Fruit fly (Drosophila melanogaster) whole organism, embryonic: ENCODE measurements around the gene CG11672.

Experiments used
- Antp ChIP-seq: fragments of 200-800 bp; sonication (Bioruptor generic); optimal IDR thresholded peaks from 3 replicates; lab custom pipeline; 2016; ENCODE audit warnings: missing biosample characterization, missing genetic modification characterization
- Bteb2 ChIP-seq: fragments of 200-800 bp; sonication (Bioruptor generic); optimal IDR thresholded peaks from 2 replicates; lab custom pipeline; 2016; ENCODE audit warnings: missing biosample characterization, missing genetic modification characterization
- CG1024 ChIP-seq: fragments of 200-800 bp; sonication (Bioruptor generic); IDR thresholded peaks from 2 replicates; pipeline ENCODE4 v1.3.6; 2022; ENCODE audit warnings: missing biosample characterization, missing genetic modification characterization
- CG10267 ChIP-seq: fragments of 200-800 bp; sonication (Bioruptor generic); optimal IDR thresholded peaks from 2 replicates; lab custom pipeline; 2018; ENCODE audit warnings: missing biosample characterization, mild to moderate bottlenecking, missing genetic modification characterization, moderate library complexity
- CG10431 ChIP-seq: fragments of 200-800 bp; sonication (Bioruptor generic); optimal IDR thresholded peaks from 3 replicates; lab custom pipeline; 2018; ENCODE audit warnings: missing biosample characterization, mild to moderate bottlenecking, missing genetic modification characterization
- CG10543 ChIP-seq: fragments of 200-800 bp; sonication (Bioruptor generic); optimal IDR thresholded peaks from 3 replicates; lab custom pipeline; 2017; ENCODE audit warnings: missing biosample characterization, mild to moderate bottlenecking, missing genetic modification characterization, moderate library complexity
- CG11093 ChIP-seq: fragments of 200-800 bp; sonication (Bioruptor generic); IDR thresholded peaks from 3 replicates; pipeline ENCODE4 v1.3.6; 2022; ENCODE audit warnings: missing biosample characterization, missing genetic modification characterization
- CG12219 ChIP-seq: fragments of 200-800 bp; sonication (Bioruptor generic); optimal IDR thresholded peaks from 3 replicates; lab custom pipeline; 2018; ENCODE audit warnings: missing biosample characterization, mild to moderate bottlenecking, missing genetic modification characterization
- CG12236 ChIP-seq: fragments of 200-800 bp; sonication (Bioruptor generic); optimal IDR thresholded peaks from 2 replicates; lab custom pipeline; 2016; ENCODE audit warnings: missing biosample characterization, missing genetic modification characterization
- CG12299 ChIP-seq: fragments of 200-800 bp; sonication (Bioruptor generic); optimal IDR thresholded peaks from 2 replicates; lab custom pipeline; 2018; ENCODE audit warnings: missing biosample characterization, mild to moderate bottlenecking, missing genetic modification characterization
- CG13287 ChIP-seq: fragments of 200-800 bp; sonication (Bioruptor generic); IDR thresholded peaks from 2 replicates; pipeline ENCODE4 v1.3.6; 2022; ENCODE audit warnings: missing biosample characterization, missing genetic modification characterization; ENCODE audit not compliant: partially characterized antibody
- CG15601 ChIP-seq: fragments of 200-800 bp; sonication (Bioruptor generic); optimal IDR thresholded peaks from 3 replicates; lab custom pipeline; 2019; ENCODE audit warnings: missing biosample characterization, mild to moderate bottlenecking, missing genetic modification characterization, moderate library complexity
- CG17361 ChIP-seq: fragments of 200-800 bp; sonication (Bioruptor generic); IDR thresholded peaks from 3 replicates; pipeline ENCODE4 v1.3.6; 2022; ENCODE audit warnings: missing biosample characterization, missing genetic modification characterization
- CG17612 ChIP-seq: fragments of 200-800 bp; sonication (Bioruptor generic); IDR thresholded peaks from 2 replicates; pipeline ENCODE4 v1.3.6; 2022; ENCODE audit warnings: missing biosample characterization, missing genetic modification characterization
- CG17829 ChIP-seq: fragments of 200-800 bp; optimal IDR thresholded peaks from 2 replicates; lab custom pipeline; 2019; ENCODE audit warnings: missing biosample characterization, mild to moderate bottlenecking, missing genetic modification characterization, moderate library complexity
- CG17912 ChIP-seq: fragments of 200-800 bp; sonication (Bioruptor generic); optimal IDR thresholded peaks from 2 replicates; lab custom pipeline; 2018; ENCODE audit warnings: missing biosample characterization, mild to moderate bottlenecking, missing genetic modification characterization
- CG18011 ChIP-seq: fragments of 200-800 bp; sonication (Bioruptor generic); optimal IDR thresholded peaks from 2 replicates; lab custom pipeline; 2017; ENCODE audit warnings: missing biosample characterization, missing genetic modification characterization, mild to moderate bottlenecking, moderate library complexity, missing genotype
- CG1832 ChIP-seq: fragments of 200-800 bp; sonication (Bioruptor generic); optimal IDR thresholded peaks from 2 replicates; lab custom pipeline; 2017; ENCODE audit warnings: missing biosample characterization, mild to moderate bottlenecking, missing genetic modification characterization, inconsistent platforms
- CG2712 ChIP-seq: fragments of 200-800 bp; optimal IDR thresholded peaks from 3 replicates; lab custom pipeline; 2019; ENCODE audit warnings: missing biosample characterization, mild to moderate bottlenecking, missing genetic modification characterization, moderate library complexity
- CG30403 ChIP-seq: fragments of 200-800 bp; sonication (Bioruptor generic); optimal IDR thresholded peaks from 3 replicates; lab custom pipeline; 2016; ENCODE audit warnings: missing biosample characterization, missing genetic modification characterization
- CG3065 ChIP-seq: fragments of 200-800 bp; sonication (Bioruptor generic); optimal IDR thresholded peaks from 2 replicates; lab custom pipeline; 2016; ENCODE audit warnings: missing biosample characterization, missing genetic modification characterization
- CG33213 ChIP-seq: fragments of 200-800 bp; sonication (Bioruptor generic); optimal IDR thresholded peaks from 3 replicates; lab custom pipeline; 2016; ENCODE audit warnings: missing biosample characterization, missing genetic modification characterization
- CG3838 ChIP-seq: fragments of 200-800 bp; sonication (Bioruptor generic); optimal IDR thresholded peaks from 3 replicates; lab custom pipeline; 2016; ENCODE audit warnings: missing biosample characterization, missing genetic modification characterization
- CG3847 ChIP-seq: fragments of 200-800 bp; sonication (Bioruptor generic); IDR thresholded peaks from 2 replicates; pipeline ENCODE4 v1.3.6; 2022; ENCODE audit warnings: missing biosample characterization, missing genetic modification characterization
- CG5245 ChIP-seq: fragments of 200-800 bp; sonication (Bioruptor generic); optimal IDR thresholded peaks from 3 replicates; lab custom pipeline; 2016; ENCODE audit warnings: missing biosample characterization, missing genetic modification characterization
- CG7839 ChIP-seq: fragments of 200-800 bp; sonication (Bioruptor generic); optimal IDR thresholded peaks from 3 replicates; lab custom pipeline; 2018; ENCODE audit warnings: missing biosample characterization, mild to moderate bottlenecking, missing genetic modification characterization, moderate library complexity
- CG9817 ChIP-seq: fragments of 200-800 bp; sonication (Bioruptor generic); optimal IDR thresholded peaks from 2 replicates; lab custom pipeline; 2018; ENCODE audit warnings: missing biosample characterization, mild to moderate bottlenecking, missing genetic modification characterization, moderate library complexity
- Dfd ChIP-seq, 2 experiments: fragments of >200 bp; optimal IDR thresholded peaks; 2 replicates each; lab custom pipeline; 2017; ENCODE audit warnings: missing biosample characterization in 2 of 2, missing genetic modification characterization in 2 of 2
- Doc2 ChIP-seq: fragments of 200-800 bp; sonication (Bioruptor generic); IDR thresholded peaks from 2 replicates; pipeline ENCODE4 v1.3.6; 2022; ENCODE audit warnings: missing biosample characterization, missing genetic modification characterization
- Drgx ChIP-seq: fragments of 200-800 bp; sonication (Bioruptor generic); IDR thresholded peaks from 2 replicates; pipeline ENCODE4 v1.3.6; 2022; ENCODE audit warnings: missing biosample characterization, missing genetic modification characterization
- Fer1 ChIP-seq: fragments of 200-800 bp; sonication (Bioruptor generic); optimal IDR thresholded peaks from 2 replicates; lab custom pipeline; 2017; ENCODE audit warnings: missing biosample characterization, mild to moderate bottlenecking, missing genetic modification characterization
- HLH3B ChIP-seq: fragments of 200-800 bp; sonication (Bioruptor generic); IDR thresholded peaks from 2 replicates; pipeline ENCODE4 v1.3.6; 2022; ENCODE audit warnings: missing biosample characterization, missing genetic modification characterization
- HmgD ChIP-seq: fragments of 200-800 bp; sonication (Bioruptor generic); optimal IDR thresholded peaks from 3 replicates; lab custom pipeline; 2016; ENCODE audit warnings: missing biosample characterization, missing genetic modification characterization
- Nf-YA ChIP-seq: fragments of 200-800 bp; sonication (Bioruptor generic); IDR thresholded peaks from 2 replicates; pipeline ENCODE4 v1.3.6; 2022; ENCODE audit warnings: missing biosample characterization, missing genetic modification characterization
- NfI ChIP-seq: fragments of 200-800 bp; sonication (Bioruptor generic); optimal IDR thresholded peaks from 3 replicates; lab custom pipeline; 2018; ENCODE audit warnings: missing biosample characterization, mild to moderate bottlenecking, missing genetic modification characterization, moderate library complexity
- Oli ChIP-seq: fragments of 200-800 bp; sonication (Bioruptor generic); optimal IDR thresholded peaks from 2 replicates; lab custom pipeline; 2018; ENCODE audit warnings: missing biosample characterization, mild to moderate bottlenecking, missing genetic modification characterization, moderate library complexity
- Rx ChIP-seq: fragments of 200-800 bp; sonication (Bioruptor generic); IDR thresholded peaks from 2 replicates; pipeline ENCODE4 v1.3.6; 2022; ENCODE audit warnings: missing biosample characterization, missing genetic modification characterization
- TFAM ChIP-seq: fragments of 200-800 bp; sonication (Bioruptor generic); optimal IDR thresholded peaks from 2 replicates; lab custom pipeline; 2017; ENCODE audit warnings: missing biosample characterization, missing genetic modification characterization, inconsistent platforms
- abd-A ChIP-seq: fragments of 200-800 bp; sonication (Bioruptor generic); optimal IDR thresholded peaks from 3 replicates; lab custom pipeline; 2019; ENCODE audit warnings: missing biosample characterization, mild to moderate bottlenecking, missing genetic modification characterization, moderate library complexity
- corto ChIP-seq: fragments of 200-800 bp; sonication (Bioruptor generic); optimal IDR thresholded peaks from 2 replicates; lab custom pipeline; 2016; ENCODE audit warnings: missing biosample characterization, mild to moderate bottlenecking, missing genetic modification characterization, moderate library complexity
- dimm ChIP-seq: fragments of 200-800 bp; sonication (Bioruptor generic); IDR thresholded peaks from 2 replicates; pipeline ENCODE4 v1.3.6; 2022; ENCODE audit warnings: missing biosample characterization, missing genetic modification characterization
- dpn ChIP-seq, 2 experiments: fragments of 200-800 bp; sonication (Bioruptor generic); optimal IDR thresholded peaks; 3 replicates each; lab custom pipeline; 2016; ENCODE audit warnings: missing biosample characterization in 2 of 2, missing genetic modification characterization in 2 of 2
- ewg ChIP-seq: fragments of 200-800 bp; sonication (Bioruptor generic); optimal IDR thresholded peaks from 3 replicates; lab custom pipeline; 2017; ENCODE audit warnings: mild to moderate bottlenecking, missing biosample characterization, missing genetic modification reagents, missing genetic modification characterization
- ftz-f1 ChIP-seq: fragments of 200-800 bp; sonication (Bioruptor generic); optimal IDR thresholded peaks from 2 replicates; lab custom pipeline; 2016; ENCODE audit warnings: missing biosample characterization, missing genetic modification characterization
- h ChIP-seq: fragments of >200 bp; optimal IDR thresholded peaks from 2 replicates; lab custom pipeline; 2017
- onecut ChIP-seq: fragments of 200-800 bp; sonication (Bioruptor generic); IDR thresholded peaks from 2 replicates; pipeline ENCODE4 v1.3.6; 2022; ENCODE audit warnings: missing biosample characterization, missing genetic modification characterization
- org-1 ChIP-seq: fragments of 200-800 bp; sonication (Bioruptor generic); optimal IDR thresholded peaks from 2 replicates; lab custom pipeline; 2017; ENCODE audit warnings: missing biosample characterization, missing genetic modification characterization
- sens ChIP-seq: fragments of 200-800 bp; sonication (Bioruptor generic); peaks from one replicate; lab custom pipeline; 2016; ENCODE audit warnings: missing biosample characterization, missing genetic modification characterization
- tio ChIP-seq: fragments of 200-800 bp; sonication (Bioruptor generic); optimal IDR thresholded peaks from 2 replicates; lab custom pipeline; 2017; ENCODE audit warnings: missing biosample characterization, missing genetic modification characterization, inconsistent platforms
- tll ChIP-seq, 2 experiments: fragments of 200-800 bp in 1 of 2; fragments of >200 bp in 1 of 2; sonication (Bioruptor generic) in 1 of 2; optimal IDR thresholded peaks; 2 replicates each; lab custom pipeline; 2017 to 2019; ENCODE audit warnings: missing biosample characterization in 2 of 2, missing genetic modification characterization in 2 of 2, mild to moderate bottlenecking in 1 of 2, moderate library complexity in 1 of 2
- tx ChIP-seq: fragments of 200-800 bp; sonication (Bioruptor generic); optimal IDR thresholded peaks from 2 replicates; lab custom pipeline; 2016; ENCODE audit warnings: missing biosample characterization, missing genetic modification characterization
- wdn ChIP-seq: fragments of 200-800 bp; sonication (Bioruptor generic); IDR thresholded peaks from 2 replicates; pipeline ENCODE4 v1.3.6; 2022; ENCODE audit warnings: missing biosample characterization, missing genetic modification characterization
- yki ChIP-seq: fragments of >200 bp; optimal IDR thresholded peaks from 3 replicates; lab custom pipeline; 2018

Gene CG11672

DNA sequence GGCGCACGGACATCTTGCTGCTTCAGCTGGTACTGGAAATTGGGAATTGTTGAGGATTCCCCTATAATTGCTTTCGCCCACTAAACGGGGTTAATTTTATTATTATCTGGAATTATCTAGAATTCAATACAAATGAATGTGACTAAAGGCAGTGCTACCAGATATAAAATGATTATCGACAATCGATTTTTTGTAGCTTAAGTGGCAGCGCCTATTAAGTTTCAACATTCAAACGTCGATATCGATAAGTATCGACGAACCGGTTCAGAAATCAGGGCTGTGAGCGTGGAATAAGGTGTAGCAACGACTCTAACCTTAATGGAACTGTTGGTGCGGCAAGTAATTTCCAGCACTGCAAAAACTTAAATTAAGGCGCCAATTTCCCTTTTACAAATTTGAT lies 14.7 kb upstream of the CG11672 start, which contains the start of gene Sgt1 (continued):
- TF ChIP-seq CG3065 (GFP tag; lab: Kevin White, UChicago) (no peak), CG7839 (tag; lab: Kevin White, UChicago) (peak; percentile 33), Dfd (GFP tag; optimal IDR thresholded peaks at IDR 0.05; lab: Kevin White, UChicago) (no peak), CG1832 (GFP tag; lab: Kevin White, UChicago) (no peak), dpn (GFP tag; optimal IDR thresholded peaks at IDR 0.05; lab: Kevin White, UChicago) (peak; percentile 34 to 68), CG17912 (GFP tag; lab: Kevin White, UChicago) (peak; percentile 30), CG10267 (tag; lab: Kevin White, UChicago) (peak; percentile 98), tx (GFP tag; lab: Kevin White, UChicago) (peak; percentile 31), CG17612 (no peak), Nf-YA (GFP tag; lab: Robert Waterston, UW) (no peak), Antp (GFP tag; lab: Kevin White, UChicago) (peak; percentile 65), Fer1 (peak; percentile 21), dimm (GFP tag; lab: Robert Waterston, UW) (no peak), CG12236 (no peak), CG10543 (GFP tag; lab: Kevin White, UChicago) (peak; percentile 19), CG17829 (tag; lab: Kevin White, UChicago) (peak; percentile 63), HLH3B (GFP tag; lab: Robert Waterston, UW) (no peak), corto (GFP tag; lab: Kevin White, UChicago) (no peak), CG1024 (GFP tag; lab: Robert Waterston, UW) (no peak), CG10431 (GFP tag; lab: Kevin White, UChicago) (no peak), CG18011 (no peak), CG2712 (peak; percentile 56), onecut (peak; percentile 42; the same call in 1 of the 2 replicates), CG33213 (GFP tag; lab: Kevin White, UChicago) (peak; percentile 80), CG13287 (GFP tag; lab: Robert Waterston, UW) (peak; percentile 85), CG15601 (tag; lab: Kevin White, UChicago) (peak; percentile 59), CG9817 (tag; lab: Kevin White, UChicago) (peak; percentile 38), sens (peak; percentile 91), wdn (GFP tag; lab: Robert Waterston, UW) (no peak), abd-A (tag; lab: Kevin White, UChicago) (no peak), h (lab: Kevin White, UChicago) (no peak), CG11093 (no peak), CG3838 (GFP tag; lab: Kevin White, UChicago) (no peak), Bteb2 (GFP tag; lab: Kevin White, UChicago) (peak; percentile 18), Doc2 (GFP tag; lab: Robert Waterston, UW) (no peak), yki (lab: Kevin White, UChicago) (no peak), Oli (tag; lab: Kevin White, UChicago) (no peak), org-1 (GFP tag; lab: Kevin White, UChicago) (no peak), Drgx (GFP tag; lab: Robert Waterston, UW) (no peak), CG30403 (GFP tag; lab: Kevin White, UChicago) (peak; percentile 56), tio (GFP tag; lab: Kevin White, UChicago) (no peak), ftz-f1 (GFP tag; lab: Kevin White, UChicago) (no peak), HmgD (GFP tag; lab: Kevin White, UChicago) (peak; percentile 81), CG3847 (GFP tag; lab: Robert Waterston, UW) (peak; percentile 80), CG17361 (GFP tag; lab: Robert Waterston, UW) (0 out of 3 replicates have a peak, but pooled peaks have one; percentile 21), ewg (GFP tag; lab: Kevin White, UChicago) (no peak), CG5245 (GFP tag; lab: Kevin White, UChicago) (peak; percentile 44), CG12219 (GFP tag; lab: Kevin White, UChicago) (no peak), TFAM (GFP tag; lab: Kevin White, UChicago) (no peak), CG12299 (no peak), NfI (peak; percentile 61), tll (GFP tag; optimal IDR thresholded peaks at IDR 0.05; lab: Kevin White, UChicago) (peak in 1 of 2 experiments; percentile 50), Rx (GFP tag; lab: Robert Waterston, UW) (no peak)
